Worm (Caenorhabditis elegans): Measurements from ENCODE around the gene tmd-2.

ce11 chrV:8311210-8311609 is 23.2 kb upstream of the tmd-2 start, which contains the start of gene W02D7.12:
- TF ChIP-seq T26A5.8 (tag; optimal IDR thresholded peaks at IDR 0.05) (no peak), him-1 (tag; optimal IDR thresholded peaks at IDR 0.05) (no peak), ama-1 (optimal IDR thresholded peaks at IDR 0.05) (no peak), ama-1 (GFP tag; optimal IDR thresholded peaks at IDR 0.05) (no peak), aptf-3 (GFP tag; IDR thresholded peaks at IDR 0.05) (no peak), zfh-2 (GFP tag; conservative IDR thresholded peaks at IDR 0.05) (no peak), egl-18 (GFP tag; IDR thresholded peaks at IDR 0.05) (no peak), Y53G8AR.9 (GFP tag; conservative IDR thresholded peaks at IDR 0.05) (no peak), snpc-3.4 (tag; optimal IDR thresholded peaks at IDR 0.05) (no peak), unc-62 (GFP tag; optimal IDR thresholded peaks at IDR 0.05) (no peak), zim-3 (tag; optimal IDR thresholded peaks at IDR 0.05) (no peak), let-526 (GFP tag; IDR thresholded peaks at IDR 0.05) (no peak), Y53F4B.3 (GFP tag; IDR thresholded peaks at IDR 0.05) (no peak), lin-35 (GFP tag; optimal IDR thresholded peaks at IDR 0.05) (no peak)

Measured in whole organism, young adult.